Worm (Caenorhabditis elegans) whole organism, early embryonic: ENCODE measurements around the gene F08F3.8.

ENCODE experiments used
- ama-1 ChIP-seq: fragments of 150-350 bp; optimal IDR thresholded peaks from 2 replicates; lab custom pipeline; 2014
- hnd-1 ChIP-seq: sonication (generic microtip); optimal IDR thresholded peaks from 2 replicates; lab custom pipeline; 2016; ENCODE audit warnings: missing genetic modification characterization, missing compliant biosample characterization
- tbx-11 ChIP-seq: fragments of 200-800 bp; sonication (Bioruptor generic); IDR thresholded peaks from 2 replicates; pipeline ENCODE4 v1.3.6; 2022; ENCODE audit warnings: missing genetic modification characterization, missing compliant biosample characterization
- tbx-37 ChIP-seq: fragments of 200-800 bp; sonication (Bioruptor generic); conservative IDR thresholded peaks from 2 replicates; pipeline ENCODE4 v1.3.6; 2022; ENCODE audit warnings: missing genetic modification reagents, missing genetic modification characterization, missing compliant biosample characterization
- tra-4 ChIP-seq: sonication (generic microtip); optimal IDR thresholded peaks from 2 replicates; lab custom pipeline; 2017; ENCODE audit warnings: missing genetic modification characterization, missing compliant biosample characterization

ce11 chrV:5412808-5413405 lies 19.5 kb downstream of the F08F3.8 start, which contains the start of gene F08F3.10:
- TF ChIP-seq tbx-37 (GFP tag; lab: Robert Waterston, UW) (no peak), ama-1 (lab: Kevin White, UChicago) (no peak), tbx-11 (GFP tag; lab: Robert Waterston, UW) (no peak), hnd-1 (no peak), tra-4 (no peak)
